Worm (Caenorhabditis elegans): ENCODE data around the gene F46H5.5.

The F46H5.5 gene

DNA sequence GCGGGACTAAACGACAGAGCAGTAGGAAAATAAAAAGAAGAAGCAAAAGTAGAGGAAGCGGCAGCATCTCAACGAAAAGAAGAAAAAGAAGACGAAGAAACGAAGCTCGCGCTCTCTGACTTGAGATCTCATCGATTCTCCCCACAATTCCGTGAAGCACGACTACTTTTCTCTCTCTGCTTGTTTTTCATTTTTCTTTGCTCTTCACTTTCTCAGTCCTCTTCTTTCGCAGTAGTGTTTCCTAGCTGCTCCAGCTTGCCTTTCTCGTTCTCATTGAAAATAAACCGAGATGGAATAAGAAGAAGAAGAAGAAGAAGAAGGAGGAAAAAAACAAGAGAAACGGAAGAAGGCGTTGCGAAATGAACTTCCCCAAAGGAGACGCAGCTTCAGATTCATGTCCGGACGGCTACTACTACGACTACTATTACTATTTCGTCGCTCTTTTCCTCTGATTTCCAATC lies 28.0 kb upstream of the F46H5.5 start (continued):
- TF ChIP-seq ceh-9 (tag; optimal IDR thresholded peaks at IDR 0.05) (no peak), ceh-19 (GFP tag; optimal IDR thresholded peaks at IDR 0.05) (no peak), dmd-4 (tag; optimal IDR thresholded peaks at IDR 0.05; ENCODE audit: borderline replicate concordance) (no peak), hlh-15 (tag; optimal IDR thresholded peaks at IDR 0.05) (no peak), ama-1 (optimal IDR thresholded peaks at IDR 0.05) (no peak), madf-2 (tag; optimal IDR thresholded peaks at IDR 0.05) (no peak), pha-4 (tag; optimal IDR thresholded peaks at IDR 0.05) (no peak), gmeb-2 (tag; optimal IDR thresholded peaks at IDR 0.05) (no peak), unc-55 (GFP tag; optimal IDR thresholded peaks at IDR 0.05) (peak; percentile 16), pqm-1 (tag; optimal IDR thresholded peaks at IDR 0.05) (no peak), hlh-6 (tag; optimal IDR thresholded peaks at IDR 0.05) (no peak), fkh-10 (GFP tag; optimal IDR thresholded peaks at IDR 0.05) (no peak), sdc-2 (tag; optimal IDR thresholded peaks at IDR 0.05) (no peak)

DNA sequence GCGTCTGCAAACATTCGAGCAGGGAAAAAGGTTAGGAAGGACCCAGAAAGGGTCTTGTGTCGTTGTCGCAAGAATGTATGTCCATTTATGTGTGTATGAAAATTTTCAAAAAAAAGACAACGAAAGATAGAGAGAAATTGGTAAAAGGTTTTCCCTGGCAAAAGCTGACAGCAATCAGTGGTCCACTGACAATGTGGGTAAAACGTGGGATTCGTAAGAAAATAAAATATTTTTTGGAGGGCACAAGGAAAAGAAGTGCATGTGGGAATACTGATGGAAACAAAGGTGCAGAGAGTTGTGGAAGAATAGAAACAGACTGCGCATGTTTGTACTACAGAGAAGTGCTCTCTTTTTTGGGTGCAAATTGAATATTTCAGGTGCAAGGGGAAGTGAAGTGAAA lies 26.3 kb upstream of the F46H5.5 start:
- TF ChIP-seq pha-2 (tag; optimal IDR thresholded peaks at IDR 0.05) (no peak), ahr-1 (tag; optimal IDR thresholded peaks at IDR 0.05) (no peak), K02D7.2 (tag; optimal IDR thresholded peaks at IDR 0.05) (no peak), pax-1 (tag; optimal IDR thresholded peaks at IDR 0.05) (no peak), unc-42 (tag; optimal IDR thresholded peaks at IDR 0.05) (no peak), sdc-2 (tag; optimal IDR thresholded peaks at IDR 0.05) (no peak), unc-55 (GFP tag; optimal IDR thresholded peaks at IDR 0.05) (no peak), ceh-30 (tag; optimal IDR thresholded peaks at IDR 0.05) (no peak), pros-1 (tag; optimal IDR thresholded peaks at IDR 0.05) (no peak)

DNA sequence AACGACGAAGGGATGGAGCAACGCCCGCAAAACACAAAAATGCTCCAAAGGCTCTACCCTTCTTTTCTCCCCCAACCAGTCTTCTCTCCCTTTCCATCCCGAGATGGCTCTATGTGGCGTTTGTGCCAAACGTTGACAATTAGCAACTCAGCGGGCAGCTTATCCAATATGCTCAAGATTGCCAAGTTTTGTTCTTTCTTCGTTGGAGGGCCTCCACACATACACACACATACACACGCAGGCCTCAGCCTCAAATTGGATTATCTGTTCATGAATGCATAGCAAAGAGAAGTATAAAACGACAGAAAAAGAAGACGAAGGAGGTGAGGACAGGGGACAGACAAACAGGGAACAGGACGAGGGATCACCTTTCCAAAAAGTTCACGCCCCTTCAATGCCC lies 24.6 kb upstream of the F46H5.5 start:
- TF ChIP-seq fkh-6 (tag; optimal IDR thresholded peaks at IDR 0.05) (no peak), unc-42 (tag; optimal IDR thresholded peaks at IDR 0.05) (peak; percentile 94)

DNA sequence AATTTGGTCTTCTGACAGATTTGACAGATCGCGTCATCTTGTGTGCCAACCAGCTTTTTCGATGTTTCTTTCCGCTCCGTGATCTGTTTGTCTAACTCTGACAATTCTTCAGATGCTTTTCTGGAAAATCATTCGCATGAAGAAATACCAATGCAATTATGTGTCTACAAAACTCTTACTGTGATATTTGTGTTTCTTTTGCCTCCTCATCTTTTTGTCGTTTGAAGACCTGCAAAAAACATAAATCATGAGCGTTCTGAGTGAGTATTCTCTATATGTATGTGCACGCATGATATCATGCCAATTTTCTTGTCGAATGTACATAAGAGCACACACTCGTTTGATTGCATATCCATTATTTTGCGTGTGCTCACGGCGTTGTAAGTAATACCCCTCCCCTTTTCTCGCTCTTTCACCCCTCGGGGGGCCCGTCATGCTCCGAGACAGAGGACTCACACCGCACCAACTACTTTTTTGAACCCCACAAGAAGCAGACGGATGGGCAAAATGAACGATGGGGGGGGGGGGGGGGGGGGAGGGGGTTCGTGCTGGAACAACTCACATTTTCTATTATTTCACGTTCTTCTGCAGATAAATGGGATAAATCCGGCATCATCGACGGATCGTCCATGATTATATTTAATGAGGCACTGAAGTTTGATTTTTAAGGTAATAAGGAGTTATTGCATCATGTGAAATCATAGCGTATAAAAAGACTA lies 23.0 kb upstream of the F46H5.5 start, which contains the start of gene unc-10:
Gene unc-10 (minus strand): TSS at position 652 of the 719 bp plus-strand sequence.
- no peak for TF ChIP-seq dmd-4 (tag; optimal IDR thresholded peaks at IDR 0.05; ENCODE audit: borderline replicate concordance)
- no peak for TF ChIP-seq ets-4 (tag; optimal IDR thresholded peaks at IDR 0.05)
- no peak for TF ChIP-seq ceh-14 (tag; optimal IDR thresholded peaks at IDR 0.05)
- TF ChIP-seq rnt-1 (tag; optimal IDR thresholded peaks at IDR 0.05): no peak
- no peak for TF ChIP-seq tbx-7 (tag; optimal IDR thresholded peaks at IDR 0.05)
- no peak for TF ChIP-seq lim-6 (tag; optimal IDR thresholded peaks at IDR 0.05)
- TF ChIP-seq dve-1 (tag; optimal IDR thresholded peaks at IDR 0.05): no peak
- TF ChIP-seq che-1 (tag; optimal IDR thresholded peaks at IDR 0.05): no peak
- TF ChIP-seq unc-42 (tag; optimal IDR thresholded peaks at IDR 0.05): no peak
- TF ChIP-seq hlh-6 (tag; optimal IDR thresholded peaks at IDR 0.05): no peak
- no peak for TF ChIP-seq unc-55 (GFP tag; optimal IDR thresholded peaks at IDR 0.05)
- TF ChIP-seq T23F11.4 (GFP tag; optimal IDR thresholded peaks at IDR 0.05): no peak
- no peak for TF ChIP-seq ama-1 (optimal IDR thresholded peaks at IDR 0.05)
- no peak for TF ChIP-seq ceh-22 (tag; optimal IDR thresholded peaks at IDR 0.05)
- TF ChIP-seq elt-4 (tag; optimal IDR thresholded peaks at IDR 0.05): no peak
- no peak for TF ChIP-seq npax-4 (tag; optimal IDR thresholded peaks at IDR 0.05)

DNA sequence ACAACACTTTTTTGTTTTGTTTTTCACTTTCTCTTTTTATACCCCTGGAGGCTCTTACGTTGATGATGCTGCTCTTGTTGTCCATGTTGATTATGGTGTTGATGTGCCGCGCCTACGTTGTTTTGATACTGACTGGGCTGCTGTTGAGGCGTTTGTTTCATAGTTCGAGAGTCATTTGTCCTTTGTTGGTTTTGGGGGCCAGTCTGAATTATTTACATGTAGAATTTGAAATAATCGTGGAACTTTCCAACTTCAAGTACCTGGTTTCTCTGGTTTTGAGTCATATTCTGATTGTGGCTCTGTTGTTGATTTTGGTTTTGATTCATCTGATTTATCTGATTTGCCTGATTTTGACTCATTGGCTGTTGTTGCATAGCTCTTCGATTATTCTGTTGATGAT lies 21.3 kb upstream of the F46H5.5 start:
- TF ChIP-seq pax-1 (tag; optimal IDR thresholded peaks at IDR 0.05) (no peak), K02D7.2 (tag; optimal IDR thresholded peaks at IDR 0.05) (no peak), ceh-6 (GFP tag; optimal IDR thresholded peaks at IDR 0.05) (no peak), madf-2 (tag; optimal IDR thresholded peaks at IDR 0.05) (no peak), elt-4 (tag; optimal IDR thresholded peaks at IDR 0.05) (no peak), fkh-10 (GFP tag; optimal IDR thresholded peaks at IDR 0.05) (no peak), unc-3 (GFP tag; conservative IDR thresholded peaks at IDR 0.05) (no peak), unc-3 (tag; optimal IDR thresholded peaks at IDR 0.05) (no peak), ztf-16 (tag; optimal IDR thresholded peaks at IDR 0.05) (no peak), ceh-22 (tag; optimal IDR thresholded peaks at IDR 0.05) (no peak), npax-4 (tag; optimal IDR thresholded peaks at IDR 0.05) (no peak), pat-9 (tag; optimal IDR thresholded peaks at IDR 0.05) (no peak), ceh-18 (tag; optimal IDR thresholded peaks at IDR 0.05) (no peak), ceh-14 (tag; optimal IDR thresholded peaks at IDR 0.05) (no peak), unc-42 (tag; optimal IDR thresholded peaks at IDR 0.05) (no peak), ama-1 (optimal IDR thresholded peaks at IDR 0.05) (no peak), ceh-31 (tag; optimal IDR thresholded peaks at IDR 0.05) (no peak), ceh-24 (tag; optimal IDR thresholded peaks at IDR 0.05) (no peak), eyg-1 (tag; optimal IDR thresholded peaks at IDR 0.05) (no peak), dve-1 (tag; optimal IDR thresholded peaks at IDR 0.05) (no peak), ceh-45 (GFP tag; IDR thresholded peaks at IDR 0.05) (no peak)
